Fruit fly (Drosophila melanogaster): Measurements from ENCODE around the gene RtcB.
A peak's percentile ranks its signal among the peaks of the same experiment; 100 is the strongest.

The RtcB gene

dm6 chr2L:19459404-19459803 lies 29.0 kb downstream of the RtcB start:
- TF ChIP-seq CG3919 (GFP tag; optimal IDR thresholded peaks at IDR 0.05) (no peak), svp (GFP tag) (peak; percentile 5), CG6854 (GFP tag; optimal IDR thresholded peaks at IDR 0.05) (no peak), Hr39 (GFP tag; optimal IDR thresholded peaks at IDR 0.05) (no peak), CG15336 (GFP tag; IDR thresholded peaks at IDR 0.05) (no peak), CG9139 (GFP tag; optimal IDR thresholded peaks at IDR 0.05) (no peak), vri (GFP tag; optimal IDR thresholded peaks at IDR 0.05) (no peak)

- TF ChIP-seq achi (GFP tag; optimal IDR thresholded peaks at IDR 0.05): no peak
- TF ChIP-seq Sox102F (GFP tag; optimal IDR thresholded peaks at IDR 0.05): no peak
These were observed 32.5 kb downstream of the RtcB start for dm6 chr2L:19462898-19463297.

- no peak for TF ChIP-seq fd59A (GFP tag; optimal IDR thresholded peaks at IDR 0.05)
- TF ChIP-seq CG6276 (GFP tag; optimal IDR thresholded peaks at IDR 0.05): peak; percentile 52
- no peak for TF ChIP-seq Eip93F (GFP tag; optimal IDR thresholded peaks at IDR 0.05)
- no peak for TF ChIP-seq CG11902 (GFP tag; optimal IDR thresholded peaks at IDR 0.05)
- peak; percentile 1 for TF ChIP-seq pdm3 (GFP tag; optimal IDR thresholded peaks at IDR 0.05)
- TF ChIP-seq fd85E (GFP tag; optimal IDR thresholded peaks at IDR 0.05): no peak
- no peak for TF ChIP-seq esn (GFP tag; optimal IDR thresholded peaks at IDR 0.05)
- no peak for TF ChIP-seq CG9139 (GFP tag; optimal IDR thresholded peaks at IDR 0.05)
- peak; percentile 58 for TF ChIP-seq CG4318 (GFP tag; optimal IDR thresholded peaks at IDR 0.05)
- TF ChIP-seq Lpt (GFP tag; optimal IDR thresholded peaks at IDR 0.05): no peak
- no peak for TF ChIP-seq Hr39 (GFP tag; optimal IDR thresholded peaks at IDR 0.05)
- TF ChIP-seq Smox (GFP tag; optimal IDR thresholded peaks at IDR 0.05): no peak
- peak; percentile 0 for TF ChIP-seq spab (GFP tag; optimal IDR thresholded peaks at IDR 0.05)
- TF ChIP-seq cyc (GFP tag; optimal IDR thresholded peaks at IDR 0.05): no peak
- TF ChIP-seq CG32006 (GFP tag; optimal IDR thresholded peaks at IDR 0.05): peak; percentile 75
- TF ChIP-seq Met (GFP tag; optimal IDR thresholded peaks at IDR 0.05): no peak
- peak; percentile 10 for TF ChIP-seq CG3032 (tag; optimal IDR thresholded peaks at IDR 0.05)
- TF ChIP-seq Blimp-1 (GFP tag; optimal IDR thresholded peaks at IDR 0.05): no peak
- TF ChIP-seq Hr38 (GFP tag; optimal IDR thresholded peaks at IDR 0.05): no peak
- TF ChIP-seq CG6854 (GFP tag; optimal IDR thresholded peaks at IDR 0.05): no peak
- no peak for TF ChIP-seq dsx (GFP tag; optimal IDR thresholded peaks at IDR 0.05; ENCODE audit: poor library complexity, severe bottlenecking)
- peak; percentile 9 for TF ChIP-seq Hr4 (GFP tag; optimal IDR thresholded peaks at IDR 0.05)
- TF ChIP-seq salr (GFP tag; optimal IDR thresholded peaks at IDR 0.05): peak in 1 of 2 experiments; percentile 36
- no peak for TF ChIP-seq lz (GFP tag; optimal IDR thresholded peaks at IDR 0.05)
- no peak for TF ChIP-seq CG16779 (tag; optimal IDR thresholded peaks at IDR 0.05)
- no peak for TF ChIP-seq vri (GFP tag; optimal IDR thresholded peaks at IDR 0.05)
- no peak for TF ChIP-seq eg (GFP tag; IDR thresholded peaks at IDR 0.05)
- TF ChIP-seq net (GFP tag; optimal IDR thresholded peaks at IDR 0.05): no peak
- TF ChIP-seq acj6 (GFP tag; optimal IDR thresholded peaks at IDR 0.05): no peak
- no peak for TF ChIP-seq CG34406 (GFP tag; optimal IDR thresholded peaks at IDR 0.05)
- no peak for TF ChIP-seq Sox15 (GFP tag; optimal IDR thresholded peaks at IDR 0.05)
- no peak for TF ChIP-seq CG8632 (GFP tag; optimal IDR thresholded peaks at IDR 0.05)
- TF ChIP-seq Eip78C (GFP tag): peak; percentile 84
- TF ChIP-seq CG15336 (GFP tag; IDR thresholded peaks at IDR 0.05): no peak
- TF ChIP-seq CG8119 (GFP tag; IDR thresholded peaks at IDR 0.05): no peak
- peak; percentile 0 for TF ChIP-seq Sox14 (GFP tag; optimal IDR thresholded peaks at IDR 0.05)
- TF ChIP-seq OdsH (GFP tag; optimal IDR thresholded peaks at IDR 0.05): peak; percentile 17
- no peak for TF ChIP-seq fkh (GFP tag; optimal IDR thresholded peaks at IDR 0.05)
- TF ChIP-seq CG6163 (GFP tag; IDR thresholded peaks at IDR 0.05): no peak
- no peak for TF ChIP-seq Ets96B (tag; optimal IDR thresholded peaks at IDR 0.05)
- no peak for TF ChIP-seq Ets21C (GFP tag; optimal IDR thresholded peaks at IDR 0.05)
- no peak for TF ChIP-seq topi (GFP tag; optimal IDR thresholded peaks at IDR 0.05)
- TF ChIP-seq CG10631 (GFP tag; optimal IDR thresholded peaks at IDR 0.05): peak; percentile 24
- TF ChIP-seq achi (GFP tag; optimal IDR thresholded peaks at IDR 0.05): no peak
- TF ChIP-seq Sox102F (GFP tag; optimal IDR thresholded peaks at IDR 0.05): no peak
- no peak for TF ChIP-seq CG11294 (GFP tag; IDR thresholded peaks at IDR 0.05)
- TF ChIP-seq svp (GFP tag): peak; percentile 48
These were observed 33.0 kb downstream of the RtcB start for dm6 chr2L:19463405-19463804.

Measured in whole organism, prepupa.